Fruit fly (Drosophila melanogaster): ENCODE data around the gene CG12104.

- TF ChIP-seq Dek (tag; optimal IDR thresholded peaks at IDR 0.05): no peak
- TF ChIP-seq mirr (GFP tag; optimal IDR thresholded peaks at IDR 0.05): no peak
- TF ChIP-seq Hey (tag; optimal IDR thresholded peaks at IDR 0.05): no peak
- no peak for TF ChIP-seq ttk (GFP tag; IDR thresholded peaks at IDR 0.05)
- TF ChIP-seq pfk (GFP tag; optimal IDR thresholded peaks at IDR 0.05): no peak
- TF ChIP-seq sob (GFP tag; IDR thresholded peaks at IDR 0.05): no peak
- no peak for TF ChIP-seq ftz-f1 (GFP tag; optimal IDR thresholded peaks at IDR 0.05)
- TF ChIP-seq Hmx (GFP tag; optimal IDR thresholded peaks at IDR 0.05): no peak
These were observed 46.9 kb upstream of the CG12104 start for dm6 chr3L:1649363-1649762.
